Worm (Caenorhabditis elegans) whole organism, L2 larva: ENCODE data around the gene C29E4.12.

Source experiments
- ceh-82 ChIP-seq: fragments of 150-350 bp; optimal IDR thresholded peaks from 2 replicates; lab custom pipeline; 2014; ENCODE audit warnings: missing biosample characterization, missing genetic modification characterization
- elt-1 ChIP-seq: fragments of 150-350 bp; optimal IDR thresholded peaks from 2 replicates; lab custom pipeline; 2014; ENCODE audit warnings: missing biosample characterization, missing genetic modification characterization
- lin-13 ChIP-seq: fragments of 150-350 bp; optimal IDR thresholded peaks from 2 replicates; lab custom pipeline; 2014; ENCODE audit warnings: missing biosample characterization, missing genetic modification reagents, missing genetic modification characterization
- lin-39 ChIP-seq: fragments of 150-350 bp; optimal IDR thresholded peaks from 2 replicates; lab custom pipeline; 2014; ENCODE audit warnings: missing biosample characterization, missing genetic modification reagents, missing genetic modification characterization
- lsy-2 ChIP-seq, 2 experiments: fragments of 150-350 bp in 1 of 2; sonication (generic microtip) in 1 of 2; optimal IDR thresholded peaks; 2 replicates each; lab custom pipeline; 2014 to 2017; ENCODE audit warnings: missing biosample characterization in 2 of 2, missing genetic modification characterization in 2 of 2
- mab-5 ChIP-seq: fragments of 150-350 bp; optimal IDR thresholded peaks from 2 replicates; lab custom pipeline; 2014; ENCODE audit warnings: missing biosample characterization, missing genetic modification characterization
- nhr-11 ChIP-seq: fragments of 150-350 bp; optimal IDR thresholded peaks from 2 replicates; lab custom pipeline; 2014; ENCODE audit warnings: missing biosample characterization, missing genetic modification characterization
- nhr-12 ChIP-seq: fragments of 150-350 bp; optimal IDR thresholded peaks from 2 replicates; lab custom pipeline; 2014; ENCODE audit warnings: missing biosample characterization, missing genetic modification characterization
- nhr-23 ChIP-seq: fragments of 150-350 bp; optimal IDR thresholded peaks from 2 replicates; lab custom pipeline; 2014; ENCODE audit warnings: missing biosample characterization, missing genetic modification reagents, missing genetic modification characterization
- nhr-77 ChIP-seq: fragments of 150-350 bp; optimal IDR thresholded peaks from 2 replicates; lab custom pipeline; 2014; ENCODE audit warnings: missing biosample characterization, missing genetic modification characterization
- skn-1 ChIP-seq: sonication (generic microtip); optimal IDR thresholded peaks from 2 replicates; lab custom pipeline; 2017; ENCODE audit warnings: missing biosample characterization, missing genetic modification characterization
- ztf-11 ChIP-seq: sonication (generic microtip); optimal IDR thresholded peaks from 2 replicates; lab custom pipeline; 2017; ENCODE audit warnings: missing biosample characterization, missing genetic modification characterization

- no peak for TF ChIP-seq mab-5
- TF ChIP-seq elt-1 (tag; lab: Kevin White, UChicago): no peak
- no peak for TF ChIP-seq ceh-82 (tag; lab: Kevin White, UChicago)
- no peak for TF ChIP-seq nhr-12
- no peak for TF ChIP-seq skn-1 (tag; lab: Kevin White, UChicago)
- TF ChIP-seq nhr-23 (tag; lab: Kevin White, UChicago): no peak
- no peak for TF ChIP-seq lin-39 (tag; lab: Kevin White, UChicago)
- TF ChIP-seq ztf-11 (tag; lab: Kevin White, UChicago): no peak
- TF ChIP-seq nhr-77: no peak
- TF ChIP-seq lin-13 (GFP tag; lab: Kevin White, UChicago): no peak
- no peak for TF ChIP-seq nhr-11
- TF ChIP-seq lsy-2 (tag; optimal IDR thresholded peaks at IDR 0.05; lab: Kevin White, UChicago): no peak
Measured at ce11 chrIII:7948802-7949201, 7.9 kb downstream of the C29E4.12 start, which contains the start of gene col-90.
